Worm (Caenorhabditis elegans): ENCODE data around the gene chil-5.

The chil-5 gene

ce11 chrII:9828502-9828901, 31.0 kb downstream of the chil-5 start:
- no peak for TF ChIP-seq tra-1 (GFP tag; IDR thresholded peaks at IDR 0.05)
- TF ChIP-seq Y75B8A.6 (GFP tag; IDR thresholded peaks at IDR 0.05): no peak
- no peak for TF ChIP-seq F49E8.2 (tag; optimal IDR thresholded peaks at IDR 0.05; ENCODE audit: borderline replicate concordance)
- no peak for TF ChIP-seq F10B5.3 (tag; optimal IDR thresholded peaks at IDR 0.05)

DNA sequence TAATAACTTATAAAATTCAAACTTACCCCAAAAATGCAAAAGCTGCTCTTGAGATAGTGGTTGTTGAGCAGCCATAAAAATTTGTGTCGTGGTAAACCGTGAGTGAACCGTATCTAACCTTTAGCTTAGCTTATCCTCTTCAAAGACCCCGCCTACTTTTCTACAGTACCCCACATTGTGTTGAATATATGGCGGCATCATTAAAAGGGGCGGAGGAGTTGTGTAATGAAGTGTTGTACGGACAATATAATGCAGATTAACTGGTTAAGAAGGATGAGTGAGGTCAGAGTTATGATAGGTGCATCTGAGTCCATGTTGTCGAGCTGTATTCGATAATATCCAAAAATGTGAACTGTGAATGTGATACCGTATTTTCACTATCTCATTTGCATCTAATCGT, 31.6 kb downstream of the chil-5 start, which contains the start of gene eyg-1:
Gene eyg-1 (minus strand): TSS at position 101 of the 400 bp plus-strand sequence.
- no peak for TF ChIP-seq T20F7.1 (GFP tag; optimal IDR thresholded peaks at IDR 0.05)
- TF ChIP-seq arid-1 (GFP tag; conservative IDR thresholded peaks at IDR 0.05): no peak
- peak; percentile 53 for TF ChIP-seq aha-1 (tag)
- no peak for TF ChIP-seq spr-3 (GFP tag; optimal IDR thresholded peaks at IDR 0.05)

- no peak for TF ChIP-seq snpc-1.2 (GFP tag; IDR thresholded peaks at IDR 0.05)
- TF ChIP-seq F10B5.3 (tag; optimal IDR thresholded peaks at IDR 0.05): no peak
- TF ChIP-seq aha-1 (tag): peak; percentile 56
Observed at ce11 chrII:9826946-9827345, 32.5 kb downstream of the chil-5 start.
